Worm (Caenorhabditis elegans): Measurements from ENCODE around the gene fbxa-169.
"Not testable (repeated sequence)": the region's sequence is repeated elsewhere in the genome, so short reads cannot be mapped to it uniquely, and the experiment has no call there.

- not testable (repeated sequence) for TF ChIP-seq hnd-1 (tag; optimal IDR thresholded peaks at IDR 0.05); ama-1 (optimal IDR thresholded peaks at IDR 0.05); ceh-36 (tag; optimal IDR thresholded peaks at IDR 0.05); scrt-1 (GFP tag; IDR thresholded peaks at IDR 0.05)
These were observed 10.1 kb downstream of the fbxa-169 start for ce11 chrII:13658424-13658823.
